Fruit fly (Drosophila melanogaster) whole organism, wandering third instar larva: ENCODE results near the gene cv.

Experiments
- Hnf4 ChIP-seq: fragments of 200-800 bp; sonication (Bioruptor generic); optimal IDR thresholded peaks from 2 replicates; lab custom pipeline; 2016; ENCODE audit warnings: missing biosample characterization, mild to moderate bottlenecking, missing genetic modification characterization
- pan ChIP-seq: fragments of >200 bp; optimal IDR thresholded peaks from 2 replicates; lab custom pipeline; 2017
- usp ChIP-seq: fragments of >200 bp; optimal IDR thresholded peaks from 2 replicates; lab custom pipeline; 2017; ENCODE audit warnings: missing biosample characterization, missing genetic modification characterization

dm6 chrX:5679079-5679932 is 10.5 kb upstream of the cv start:
- no peak for TF ChIP-seq Hnf4 (GFP tag; lab: Kevin White, UChicago)
- no peak for TF ChIP-seq pan (lab: Kevin White, UChicago)
- TF ChIP-seq usp (GFP tag; lab: Kevin White, UChicago), result no peak
